Fruit fly (Drosophila melanogaster): ENCODE results near the gene CG42717.

CG42717 gene

DNA sequence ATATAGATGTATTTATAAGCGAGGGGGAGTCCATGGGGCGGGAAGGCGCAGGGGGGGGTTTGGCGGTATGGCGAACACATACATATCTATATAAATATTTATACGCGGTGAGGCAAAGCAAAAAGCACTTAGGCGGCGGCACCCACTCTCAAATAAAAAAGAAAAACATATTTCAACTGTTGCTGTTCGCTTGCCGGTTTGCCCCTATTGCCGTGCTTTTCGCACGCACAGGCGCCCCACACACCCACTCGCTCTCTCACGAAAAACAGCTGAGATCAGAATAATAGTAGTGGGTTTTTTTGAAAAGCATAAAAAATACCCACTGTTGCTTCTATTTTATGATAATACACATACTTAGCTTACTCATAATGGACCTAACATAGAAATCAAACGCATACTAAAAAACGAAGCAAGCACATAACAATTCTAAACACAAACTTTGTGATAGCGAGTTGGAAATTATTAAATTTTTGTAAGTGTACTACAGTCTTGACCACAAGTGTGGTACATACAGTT, 31.8 kb downstream of the CG42717 start (continued):
- peak; percentile 72 for TF ChIP-seq Nf-YC (tag; optimal IDR thresholded peaks at IDR 0.05)
- peak; percentile 41 for TF ChIP-seq Ssrp (tag; optimal IDR thresholded peaks at IDR 0.05)
- TF ChIP-seq CG13424 (tag; optimal IDR thresholded peaks at IDR 0.05), result peak; percentile 82
- peak; percentile 45 for TF ChIP-seq CG12942 (GFP tag; optimal IDR thresholded peaks at IDR 0.05)
- TF ChIP-seq CG1647 (GFP tag; optimal IDR thresholded peaks at IDR 0.05), result no peak
- no peak for TF ChIP-seq CG7963 (GFP tag; IDR thresholded peaks at IDR 0.05; ENCODE audit: partially characterized antibody)
- TF ChIP-seq yki (optimal IDR thresholded peaks at IDR 0.05), result no peak
- TF ChIP-seq vfl (GFP tag; optimal IDR thresholded peaks at IDR 0.05), result peak; percentile 65
- TF ChIP-seq dpn (GFP tag; optimal IDR thresholded peaks at IDR 0.05), result peak; percentile 67 to 85
- TF ChIP-seq sd (tag; optimal IDR thresholded peaks at IDR 0.05), result peak; percentile 93
- peak; percentile 49 for TF ChIP-seq Sox100B (GFP tag; optimal IDR thresholded peaks at IDR 0.05)
- TF ChIP-seq h (optimal IDR thresholded peaks at IDR 0.05), result no peak
- peak; percentile 65; the same call in 1 of the 2 replicates for TF ChIP-seq al (GFP tag; IDR thresholded peaks at IDR 0.05)
- no peak for TF ChIP-seq usp (GFP tag; optimal IDR thresholded peaks at IDR 0.05)
- peak; percentile 46; the same call in 1 of the 2 replicates for TF ChIP-seq CG4730 (GFP tag; IDR thresholded peaks at IDR 0.05)
- TF ChIP-seq corto (GFP tag; optimal IDR thresholded peaks at IDR 0.05), result peak; percentile 25
- peak; percentile 31 for TF ChIP-seq CG6813 (GFP tag; optimal IDR thresholded peaks at IDR 0.05)
- peak; percentile 85; the same call in 2 of the 3 replicates for TF ChIP-seq dysf (GFP tag; IDR thresholded peaks at IDR 0.05)
- TF ChIP-seq CrebB (tag; optimal IDR thresholded peaks at IDR 0.05), result peak; percentile 72
- TF ChIP-seq nom (GFP tag; optimal IDR thresholded peaks at IDR 0.05), result no peak
- no peak for TF ChIP-seq CG7987 (GFP tag; optimal IDR thresholded peaks at IDR 0.05)
- TF ChIP-seq dm (GFP tag; optimal IDR thresholded peaks at IDR 0.05), result peak; percentile 28
- TF ChIP-seq CG4404 (GFP tag; IDR thresholded peaks at IDR 0.05), result no peak
- TF ChIP-seq Asciz (GFP tag; optimal IDR thresholded peaks at IDR 0.05), result peak; percentile 22
- peak; percentile 85 for TF ChIP-seq Fer3 (tag; optimal IDR thresholded peaks at IDR 0.05)
- TF ChIP-seq peb (GFP tag; IDR thresholded peaks at IDR 0.05), result no peak; the same call in 1 of the 2 replicates
- TF ChIP-seq CG18476 (GFP tag; optimal IDR thresholded peaks at IDR 0.05), result peak; percentile 58
- no peak for TF ChIP-seq aop (GFP tag; IDR thresholded peaks at IDR 0.05)
- peak; percentile 26; the same call in 2 of the 3 replicates for TF ChIP-seq B-H1 (GFP tag; IDR thresholded peaks at IDR 0.05)
- TF ChIP-seq ro (GFP tag; IDR thresholded peaks at IDR 0.05), result no peak
- peak; percentile 90 for TF ChIP-seq gro (GFP tag; optimal IDR thresholded peaks at IDR 0.05)
- TF ChIP-seq CG2116 (GFP tag; optimal IDR thresholded peaks at IDR 0.05), result peak; percentile 22
- peak; percentile 65; the same call in 1 of the 2 replicates for TF ChIP-seq klu (GFP tag; IDR thresholded peaks at IDR 0.05)
- no peak for TF ChIP-seq Gsc (GFP tag; IDR thresholded peaks at IDR 0.05)
- peak; percentile 37 for TF ChIP-seq Max (GFP tag; optimal IDR thresholded peaks at IDR 0.05)
- TF ChIP-seq knrl (GFP tag; IDR thresholded peaks at IDR 0.05; ENCODE audit: partially characterized antibody), result no peak
- no peak for TF ChIP-seq prd (optimal IDR thresholded peaks at IDR 0.05)
- TF ChIP-seq prd (GFP tag; IDR thresholded peaks at IDR 0.05), result peak; percentile 61
- peak; percentile 56; the same call in 2 of the 3 replicates for TF ChIP-seq CG14050 (GFP tag; IDR thresholded peaks at IDR 0.05)
- no peak for TF ChIP-seq Ets65A (GFP tag)
- TF ChIP-seq Eip74EF (GFP tag; optimal IDR thresholded peaks at IDR 0.05), result peak in 1 of 2 experiments; percentile 77
- TF ChIP-seq tll (GFP tag; optimal IDR thresholded peaks at IDR 0.05), result no peak
- peak; percentile 63 for TF ChIP-seq Nf-YB (GFP tag; optimal IDR thresholded peaks at IDR 0.05)
- TF ChIP-seq eve (GFP tag; optimal IDR thresholded peaks at IDR 0.05), result peak in 1 of 2 experiments; percentile 85
- TF ChIP-seq abd-A (tag; optimal IDR thresholded peaks at IDR 0.05), result peak; percentile 94
- TF ChIP-seq BEAF-32 (GFP tag; optimal IDR thresholded peaks at IDR 0.05), result no peak
- peak; percentile 77 for TF ChIP-seq fd3F (GFP tag; optimal IDR thresholded peaks at IDR 0.05)
- TF ChIP-seq Ptx1 (GFP tag; IDR thresholded peaks at IDR 0.05), result peak; percentile 76
- peak; percentile 56 for TF ChIP-seq CG11398 (GFP tag; optimal IDR thresholded peaks at IDR 0.05)
- TF ChIP-seq trem (tag; optimal IDR thresholded peaks at IDR 0.05), result peak; percentile 27

All from whole organism, embryonic.